Fruit fly (Drosophila melanogaster): Measurements from ENCODE around the gene Cpr92A.

DNA sequence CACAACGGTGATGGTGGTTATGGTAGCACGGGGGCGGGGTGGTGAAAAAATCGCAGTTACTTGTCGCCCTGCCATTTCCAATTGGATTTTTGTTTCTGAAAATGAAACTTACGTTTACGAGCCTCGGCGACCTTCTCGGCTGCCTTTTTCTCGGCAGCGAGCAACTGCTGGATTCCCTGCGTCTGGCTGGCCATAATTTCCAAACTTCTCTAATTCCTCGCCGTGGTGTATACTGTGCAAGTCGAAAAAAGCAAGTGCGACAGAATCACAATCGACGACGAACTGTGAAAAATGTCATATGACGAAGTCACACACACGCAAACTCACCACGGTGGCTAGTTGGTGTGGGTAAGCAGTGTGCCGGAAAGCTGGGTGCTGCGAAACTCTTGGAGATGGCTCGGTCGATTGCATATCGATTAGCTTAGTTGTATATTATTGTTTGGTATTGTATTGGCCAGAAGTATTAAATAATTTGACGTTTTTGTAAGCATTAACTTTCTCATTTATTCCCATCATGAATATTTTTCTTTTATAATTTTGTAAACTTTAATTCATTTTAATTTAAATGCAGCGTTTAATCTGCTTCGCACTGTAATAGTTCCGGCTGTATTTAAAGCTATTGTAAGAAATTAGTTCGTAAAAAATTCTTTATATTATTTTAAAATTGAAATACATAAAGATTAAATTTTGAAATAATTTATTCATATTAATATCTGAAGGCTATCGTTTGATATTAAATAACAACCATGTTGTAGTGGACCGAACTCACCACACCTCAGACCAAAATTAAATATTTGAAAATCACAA is 45.5 kb upstream of the Cpr92A start, which contains the start of gene Vha13:
- TF ChIP-seq usp (GFP tag; optimal IDR thresholded peaks at IDR 0.05) (no peak), pan (optimal IDR thresholded peaks at IDR 0.05) (no peak), CG8478 (optimal IDR thresholded peaks at IDR 0.05) (no peak), Dll (optimal IDR thresholded peaks at IDR 0.05) (no peak), psq (optimal IDR thresholded peaks at IDR 0.05) (no peak)
